Fruit fly (Drosophila melanogaster) Kc167 (cell line): ENCODE measurements around the gene CG8907.

Experiments used
- h ChIP-seq: fragments of >200 bp; optimal IDR thresholded peaks from 3 replicates; lab custom pipeline; 2018; ENCODE audit warnings: missing external identifiers
- insv ChIP-seq: fragments of >200 bp; optimal IDR thresholded peaks from 3 replicates; lab custom pipeline; 2018; ENCODE audit warnings: missing external identifiers

dm6 chr3R:16986181-16987074, 21.6 kb upstream of the CG8907 start:
- no peak for TF ChIP-seq h (lab: Kevin White, UChicago)
- TF ChIP-seq insv (lab: Kevin White, UChicago): no peak
